Worm (Caenorhabditis elegans): ENCODE results near the gene T06E6.10.

The T06E6.10 gene

DNA sequence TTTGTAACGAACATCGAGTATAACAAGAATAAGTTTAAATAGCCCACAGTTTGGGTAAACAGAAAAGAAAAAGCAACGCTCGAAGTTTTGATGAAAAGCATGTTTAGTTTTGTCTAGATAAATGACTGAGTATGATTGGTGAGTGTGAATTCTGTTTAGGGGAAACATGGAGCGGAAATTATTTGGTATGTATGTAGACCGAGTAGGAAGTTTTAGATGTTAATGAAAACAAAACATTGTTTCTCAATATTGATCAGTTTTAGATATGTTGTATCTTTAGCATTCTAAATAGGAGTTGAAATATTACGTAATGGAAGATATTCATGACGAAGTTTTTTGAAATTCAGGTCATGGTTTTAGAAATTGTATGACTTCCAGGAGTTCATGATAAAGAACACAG lies 5.3 kb upstream of the T06E6.10 start, which contains the start of gene srbc-63:
srbc-63 (minus strand) TSS at position 101 of the 400 bp plus-strand sequence.
- TF ChIP-seq nhr-23 (tag; optimal IDR thresholded peaks at IDR 0.05) (no peak), lin-13 (GFP tag; optimal IDR thresholded peaks at IDR 0.05) (no peak), blmp-1 (tag; optimal IDR thresholded peaks at IDR 0.05; ENCODE audit: insufficient read depth) (no peak), crh-2 (tag; optimal IDR thresholded peaks at IDR 0.05) (no peak), sem-4 (tag; optimal IDR thresholded peaks at IDR 0.05) (no peak), sma-3 (GFP tag; optimal IDR thresholded peaks at IDR 0.05) (no peak), ztf-4 (tag; optimal IDR thresholded peaks at IDR 0.05) (no peak), Y55F3AM.14 (GFP tag; optimal IDR thresholded peaks at IDR 0.05) (no peak), sma-9 (GFP tag; optimal IDR thresholded peaks at IDR 0.05) (no peak), sma-9 (tag; optimal IDR thresholded peaks at IDR 0.05) (no peak), unc-62 (GFP tag; optimal IDR thresholded peaks at IDR 0.05) (no peak), nhr-10 (tag; optimal IDR thresholded peaks at IDR 0.05) (no peak)

DNA sequence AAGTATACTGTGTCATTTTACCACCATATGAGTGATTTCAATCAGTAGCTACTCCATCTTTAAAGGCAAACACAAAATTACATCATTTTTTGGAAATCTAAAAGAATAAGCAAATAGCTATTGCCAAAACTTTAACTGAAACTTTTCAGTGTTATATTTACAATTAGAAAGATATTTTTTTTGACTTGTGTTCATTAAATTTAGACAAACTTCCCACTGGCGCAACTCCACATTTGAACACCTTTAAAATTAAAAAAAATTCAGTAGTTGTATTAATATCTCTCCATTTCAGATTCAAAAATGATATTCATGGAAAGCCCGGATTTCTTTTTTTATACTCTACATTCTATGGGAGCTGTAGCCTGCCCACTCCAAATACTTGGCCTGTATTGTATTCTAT lies 4.1 kb upstream of the T06E6.10 start, which contains the start of gene srh-264:
srh-264 (plus strand) TSS at position 301 of the 400 bp plus-strand sequence.
- TF ChIP-seq sma-3 (GFP tag; optimal IDR thresholded peaks at IDR 0.05) (no peak), ztf-11 (tag; optimal IDR thresholded peaks at IDR 0.05) (no peak), R02D3.7 (tag; optimal IDR thresholded peaks at IDR 0.05) (no peak)

ce11 chrV:15415951-15416350 lies 2.0 kb upstream of the T06E6.10 start, which contains the start of gene srh-265:
srh-265 (plus strand) TSS chrV:15416251.
- TF ChIP-seq Y55F3AM.14 (GFP tag; optimal IDR thresholded peaks at IDR 0.05) (no peak), nhr-237 (tag; optimal IDR thresholded peaks at IDR 0.05) (no peak), ztf-11 (tag; optimal IDR thresholded peaks at IDR 0.05) (no peak), gmeb-1 (tag; optimal IDR thresholded peaks at IDR 0.05) (no peak), lin-39 (tag; optimal IDR thresholded peaks at IDR 0.05) (no peak), elt-3 (tag; optimal IDR thresholded peaks at IDR 0.05) (no peak), crh-2 (tag; optimal IDR thresholded peaks at IDR 0.05) (no peak), skn-1 (tag; optimal IDR thresholded peaks at IDR 0.05) (no peak), nhr-11 (tag; optimal IDR thresholded peaks at IDR 0.05) (no peak), sma-9 (GFP tag; optimal IDR thresholded peaks at IDR 0.05) (no peak), sma-9 (tag; optimal IDR thresholded peaks at IDR 0.05) (no peak), ztf-4 (tag; optimal IDR thresholded peaks at IDR 0.05) (no peak), ceh-16 (tag; optimal IDR thresholded peaks at IDR 0.05) (no peak)

- TF ChIP-seq nhr-25 (tag; optimal IDR thresholded peaks at IDR 0.05) (no peak), lin-39 (tag; optimal IDR thresholded peaks at IDR 0.05) (no peak), unc-62 (GFP tag; optimal IDR thresholded peaks at IDR 0.05) (no peak), unc-55 (GFP tag; optimal IDR thresholded peaks at IDR 0.05) (no peak), fos-1 (tag; optimal IDR thresholded peaks at IDR 0.05) (no peak), nhr-237 (tag; optimal IDR thresholded peaks at IDR 0.05) (no peak), crh-2 (tag; optimal IDR thresholded peaks at IDR 0.05) (no peak), skn-1 (tag; optimal IDR thresholded peaks at IDR 0.05) (no peak), sma-3 (GFP tag; optimal IDR thresholded peaks at IDR 0.05) (no peak), unc-39 (tag; optimal IDR thresholded peaks at IDR 0.05) (no peak), gmeb-1 (tag; optimal IDR thresholded peaks at IDR 0.05) (no peak), dmd-4 (tag; optimal IDR thresholded peaks at IDR 0.05) (no peak)
Observed at ce11 chrV:15423601-15424000, 5.7 kb downstream of the T06E6.10 start, which contains the start of gene fbxa-104. fbxa-104 (minus strand) TSS chrV:15423683.

ce11 chrV:15425368-15426091 lies 7.6 kb downstream of the T06E6.10 start, which contains the start of gene Y36E3A.2:
Y36E3A.2 (plus strand) TSS chrV:15426041.
- TF ChIP-seq R02D3.7 (tag; optimal IDR thresholded peaks at IDR 0.05), result no peak
- peak; percentile 48 for TF ChIP-seq fos-1 (tag; optimal IDR thresholded peaks at IDR 0.05)

DNA sequence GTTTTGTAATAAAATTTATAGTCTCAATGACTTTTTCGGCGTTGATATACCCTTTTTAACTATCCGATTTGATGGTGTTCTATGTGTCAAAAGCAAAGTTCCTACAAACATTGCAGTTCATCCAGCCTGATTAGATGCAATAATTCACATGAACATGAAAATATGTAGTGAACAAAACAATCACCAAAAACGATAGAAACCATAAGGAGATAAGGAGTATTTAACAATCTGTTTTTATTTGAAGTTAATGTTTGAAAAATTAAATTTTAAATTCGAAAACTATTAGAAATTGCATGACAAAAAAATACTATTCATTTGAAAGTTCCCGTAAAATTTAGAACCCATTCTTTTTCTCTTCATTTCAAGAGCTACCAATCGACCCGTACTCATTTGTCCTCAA lies 9.0 kb downstream of the T06E6.10 start, which contains the start of gene fbxa-209:
fbxa-209 (minus strand) TSS at position 101 of the 400 bp plus-strand sequence.
- TF ChIP-seq elt-1 (tag; optimal IDR thresholded peaks at IDR 0.05) (no peak), ceh-82 (tag; optimal IDR thresholded peaks at IDR 0.05) (no peak), nhr-25 (tag; optimal IDR thresholded peaks at IDR 0.05) (no peak), ceh-16 (tag; optimal IDR thresholded peaks at IDR 0.05) (no peak), blmp-1 (tag; optimal IDR thresholded peaks at IDR 0.05; ENCODE audit: insufficient read depth) (no peak), egl-27 (tag; optimal IDR thresholded peaks at IDR 0.05) (no peak), nhr-23 (tag; optimal IDR thresholded peaks at IDR 0.05) (no peak), unc-55 (GFP tag; optimal IDR thresholded peaks at IDR 0.05) (no peak), nhr-237 (tag; optimal IDR thresholded peaks at IDR 0.05) (no peak), nhr-129 (tag; optimal IDR thresholded peaks at IDR 0.05) (no peak), skn-1 (tag; optimal IDR thresholded peaks at IDR 0.05) (no peak), gmeb-1 (tag; optimal IDR thresholded peaks at IDR 0.05) (no peak), mdl-1 (tag; optimal IDR thresholded peaks at IDR 0.05) (no peak), fos-1 (tag; optimal IDR thresholded peaks at IDR 0.05) (no peak), unc-62 (GFP tag; optimal IDR thresholded peaks at IDR 0.05) (no peak)

All from whole organism, L2 larva.